Worm (Caenorhabditis elegans) whole organism, L4 larva: ENCODE data around the gene syx-4.

Experiments
- D1046.2 ChIP-seq: fragments of 200-800 bp; sonication (Bioruptor generic); IDR thresholded peaks from 2 replicates; pipeline ENCODE4 v1.3.6; 2022; ENCODE audit warnings: missing genetic modification characterization, missing compliant biosample characterization
- F44E2.7 ChIP-seq: fragments of 200-800 bp; sonication (Bioruptor generic); IDR thresholded peaks from 2 replicates; pipeline ENCODE4 v2.1.2; 2022; ENCODE audit warnings: missing genetic modification characterization, missing compliant biosample characterization
- T20F7.1 ChIP-seq: fragments of 200-800 bp; sonication (Bioruptor generic); optimal IDR thresholded peaks from 2 replicates; lab custom pipeline; 2018; ENCODE audit warnings: mild to moderate bottlenecking, missing genetic modification characterization, missing compliant biosample characterization
- Y48G9A.11 ChIP-seq: fragments of 200-800 bp; sonication (Bioruptor generic); IDR thresholded peaks from 2 replicates; pipeline ENCODE4 v1.3.6; 2022; ENCODE audit warnings: missing genetic modification reagents, missing genetic modification characterization, missing compliant biosample characterization
- Y5F2A.4 ChIP-seq: fragments of 200-800 bp; sonication (Bioruptor generic); optimal IDR thresholded peaks from 2 replicates; lab custom pipeline; 2018; ENCODE audit warnings: mild to moderate bottlenecking, missing genetic modification characterization, missing compliant biosample characterization
- Y75B8A.6 ChIP-seq: fragments of 200-800 bp; sonication (Bioruptor generic); IDR thresholded peaks from 2 replicates; pipeline ENCODE4 v1.3.6; 2022; ENCODE audit warnings: missing genetic modification reagents, missing genetic modification characterization, missing compliant biosample characterization
- aha-1 ChIP-seq: fragments of 150-350 bp; peaks from one replicate; lab custom pipeline; 2014; ENCODE audit warnings: missing biosample characterization, missing genetic modification characterization
- ceh-62 ChIP-seq: sonication (generic microtip); optimal IDR thresholded peaks from 2 replicates; lab custom pipeline; 2017; ENCODE audit warnings: missing biosample characterization, missing genetic modification characterization
- ces-1 ChIP-seq: fragments of 150-350 bp; sonication (generic microtip); optimal IDR thresholded peaks from 4 replicates; lab custom pipeline; 2014; ENCODE audit warnings: missing biosample characterization, missing genetic modification reagents, missing genetic modification characterization
- ctbp-1 ChIP-seq: fragments of 200-800 bp; sonication (Bioruptor generic); IDR thresholded peaks from 2 replicates; pipeline ENCODE4 v1.3.6; 2022; ENCODE audit warnings: missing genetic modification reagents, missing genetic modification characterization, missing compliant biosample characterization
- daf-16 ChIP-seq, 3 experiments: sonication (generic microtip); optimal IDR thresholded peaks; 2 replicates each; lab custom pipeline; 2016 to 2017; ENCODE audit warnings: missing genetic modification characterization in 3 of 3, missing genetic modification reagents in 3 of 3, mild to moderate bottlenecking in 2 of 3, missing compliant biosample characterization in 2 of 3, missing biosample characterization in 1 of 3, moderate library complexity in 1 of 3
- daf-8 ChIP-seq: fragments of 200-800 bp; sonication (Bioruptor generic); IDR thresholded peaks from 2 replicates; pipeline ENCODE4 v1.3.6; 2022; ENCODE audit warnings: missing genetic modification characterization, missing compliant biosample characterization
- dmd-6 ChIP-seq: fragments of 200-800 bp; sonication (Bioruptor generic); IDR thresholded peaks from 2 replicates; pipeline ENCODE4 v1.3.6; 2022; ENCODE audit warnings: missing genetic modification reagents, missing genetic modification characterization, missing compliant biosample characterization
- dpl-1 ChIP-seq: fragments of 150-350 bp; optimal IDR thresholded peaks from 2 replicates; lab custom pipeline; 2014; ENCODE audit warnings: missing biosample characterization, missing genetic modification reagents, missing genetic modification characterization
- dve-1 ChIP-seq: sonication (generic microtip); optimal IDR thresholded peaks from 2 replicates; lab custom pipeline; 2017; ENCODE audit warnings: antibody characterized with exemption, mild to moderate bottlenecking, missing genetic modification characterization, missing compliant biosample characterization; ENCODE audit not compliant: insufficient read depth
- egl-43 ChIP-seq: fragments of 200-800 bp; sonication (Bioruptor generic); IDR thresholded peaks from 2 replicates; pipeline ENCODE4 v1.3.6; 2022; ENCODE audit warnings: missing genetic modification reagents, missing genetic modification characterization, missing compliant biosample characterization
- fos-1 ChIP-seq: fragments of 150-350 bp; optimal IDR thresholded peaks from 2 replicates; lab custom pipeline; 2014; ENCODE audit warnings: missing biosample characterization, missing genetic modification characterization
- hif-1 ChIP-seq, 2 experiments: sonication (generic microtip); optimal IDR thresholded peaks; 2 replicates each; lab custom pipeline; 2016 to 2017; ENCODE audit warnings: missing compliant biosample characterization in 2 of 2, missing genetic modification characterization in 2 of 2, missing genetic modification reagents in 2 of 2, missing genotype in 2 of 2, mild to moderate bottlenecking in 1 of 2
- hlh-11 ChIP-seq: fragments of 200-800 bp; sonication (Bioruptor generic); optimal IDR thresholded peaks from 2 replicates; lab custom pipeline; 2018; ENCODE audit warnings: mild to moderate bottlenecking, missing genetic modification characterization, missing compliant biosample characterization
- hlh-30 ChIP-seq: sonication (generic microtip); optimal IDR thresholded peaks from 2 replicates; lab custom pipeline; 2017; ENCODE audit warnings: antibody characterized with exemption, mild to moderate bottlenecking, missing genetic modification characterization, missing compliant biosample characterization; ENCODE audit not compliant: insufficient read depth
- hmg-1.1 ChIP-seq: fragments of 200-800 bp; sonication (Bioruptor generic); IDR thresholded peaks from 2 replicates; pipeline ENCODE4 v1.3.6; 2022; ENCODE audit warnings: missing genetic modification reagents, missing genetic modification characterization, missing compliant biosample characterization
- jun-1 ChIP-seq: fragments of 150-350 bp; optimal IDR thresholded peaks from 2 replicates; lab custom pipeline; 2014; ENCODE audit warnings: missing biosample characterization, missing genetic modification reagents, missing genetic modification characterization
- lin-1 ChIP-seq: fragments of 200-800 bp; sonication (Bioruptor generic); IDR thresholded peaks from 2 replicates; pipeline ENCODE4 v1.3.6; 2022; ENCODE audit warnings: missing genetic modification reagents, missing genetic modification characterization, missing compliant biosample characterization
- lin-29 ChIP-seq: fragments of 200-800 bp; sonication (Bioruptor generic); IDR thresholded peaks from 2 replicates; pipeline ENCODE4 v1.3.6; 2022; ENCODE audit warnings: missing genetic modification reagents, missing genetic modification characterization, missing compliant biosample characterization
- lsy-2 ChIP-seq, 2 experiments: fragments of 150-350 bp in 1 of 2; sonication (generic microtip) in 1 of 2; optimal IDR thresholded peaks; 2 replicates each; lab custom pipeline; 2014 to 2017; ENCODE audit warnings: missing biosample characterization in 2 of 2, missing genetic modification characterization in 2 of 2
- mdl-1 ChIP-seq, 2 experiments: fragments of 150-350 bp in 1 of 2; sonication (generic microtip) in 1 of 2; optimal IDR thresholded peaks; 2 replicates each; lab custom pipeline; 2014 to 2017; ENCODE audit warnings: missing biosample characterization in 2 of 2, missing genetic modification characterization in 2 of 2
- mxl-3 ChIP-seq: fragments of 200-800 bp; sonication (Bioruptor generic); optimal IDR thresholded peaks from 2 replicates; lab custom pipeline; 2018; ENCODE audit warnings: mild to moderate bottlenecking, missing genetic modification characterization, missing compliant biosample characterization
- nhr-10 ChIP-seq: fragments of 150-350 bp; optimal IDR thresholded peaks from 2 replicates; lab custom pipeline; 2014; ENCODE audit warnings: missing biosample characterization, missing genetic modification characterization
- nhr-102 ChIP-seq: sonication (generic microtip); optimal IDR thresholded peaks from 2 replicates; lab custom pipeline; 2016; ENCODE audit warnings: mild to moderate bottlenecking, missing genetic modification characterization, moderate library complexity, missing compliant biosample characterization
- nhr-111 ChIP-seq: fragments of 200-800 bp; sonication (Bioruptor generic); optimal IDR thresholded peaks from 2 replicates; lab custom pipeline; 2018; ENCODE audit warnings: mild to moderate bottlenecking, missing genetic modification characterization, missing compliant biosample characterization
- nhr-237 ChIP-seq: sonication (generic microtip); optimal IDR thresholded peaks from 2 replicates; lab custom pipeline; 2017; ENCODE audit warnings: missing biosample characterization, missing genetic modification characterization
- nhr-28 ChIP-seq: fragments of 150-350 bp; optimal IDR thresholded peaks from 2 replicates; lab custom pipeline; 2014; ENCODE audit warnings: missing biosample characterization, missing genetic modification characterization
- nhr-42 ChIP-seq: fragments of 200-800 bp; sonication (Bioruptor generic); IDR thresholded peaks from 2 replicates; pipeline ENCODE4 v1.3.6; 2022; ENCODE audit warnings: missing genetic modification characterization, missing compliant biosample characterization
- nhr-48 ChIP-seq: sonication (generic microtip); optimal IDR thresholded peaks from 2 replicates; lab custom pipeline; 2016; ENCODE audit warnings: mild to moderate bottlenecking, missing genetic modification characterization, missing compliant biosample characterization
- nhr-77 ChIP-seq: fragments of 150-350 bp; optimal IDR thresholded peaks from 2 replicates; lab custom pipeline; 2014; ENCODE audit warnings: missing biosample characterization, missing genetic modification characterization
- pqm-1 ChIP-seq: sonication (generic microtip); optimal IDR thresholded peaks from 2 replicates; lab custom pipeline; 2017; ENCODE audit warnings: missing biosample characterization, missing genetic modification characterization
- saeg-2 ChIP-seq: fragments of 200-800 bp; sonication (Bioruptor generic); IDR thresholded peaks from 2 replicates; pipeline ENCODE4 v1.3.6; 2022; ENCODE audit warnings: missing genetic modification reagents, missing genetic modification characterization, missing compliant biosample characterization
- sdz-12 ChIP-seq: fragments of 200-800 bp; sonication (Bioruptor generic); optimal IDR thresholded peaks from 2 replicates; lab custom pipeline; 2018; ENCODE audit warnings: mild to moderate bottlenecking, missing genetic modification characterization, missing compliant biosample characterization
- spr-1 ChIP-seq: sonication (generic microtip); optimal IDR thresholded peaks from 2 replicates; lab custom pipeline; 2016; ENCODE audit warnings: mild to moderate bottlenecking, missing genetic modification characterization, missing compliant biosample characterization
- unc-130 ChIP-seq: sonication (generic microtip); optimal IDR thresholded peaks from 2 replicates; lab custom pipeline; 2016; ENCODE audit warnings: missing genetic modification reagents, missing genetic modification characterization, missing compliant biosample characterization
- unc-39 ChIP-seq: sonication (generic microtip); optimal IDR thresholded peaks from 2 replicates; lab custom pipeline; 2017; ENCODE audit warnings: missing biosample characterization, missing genetic modification characterization
- vab-7 ChIP-seq: fragments of 200-800 bp; sonication (Bioruptor generic); IDR thresholded peaks from 2 replicates; pipeline ENCODE4 v1.3.6; 2022; ENCODE audit warnings: missing genetic modification reagents, missing genetic modification characterization, missing compliant biosample characterization
- zag-1 ChIP-seq: fragments of 150-350 bp; optimal IDR thresholded peaks from 2 replicates; lab custom pipeline; 2014; ENCODE audit warnings: missing biosample characterization, missing genetic modification characterization
- zfp-2 ChIP-seq: sonication (generic microtip); optimal IDR thresholded peaks from 2 replicates; lab custom pipeline; 2016; ENCODE audit warnings: mild to moderate bottlenecking, missing genetic modification characterization, missing compliant biosample characterization
- zip-11 ChIP-seq: fragments of 200-800 bp; sonication (Bioruptor generic); IDR thresholded peaks from 2 replicates; pipeline ENCODE4 v1.3.6; 2022; ENCODE audit warnings: missing genetic modification characterization, missing compliant biosample characterization
- zip-2 ChIP-seq: fragments of 150-350 bp; optimal IDR thresholded peaks from 2 replicates; lab custom pipeline; 2014; ENCODE audit warnings: missing biosample characterization, missing genetic modification characterization
- ztf-7 ChIP-seq: fragments of 150-350 bp; optimal IDR thresholded peaks from 2 replicates; lab custom pipeline; 2014; ENCODE audit warnings: missing biosample characterization, missing genetic modification characterization

The syx-4 gene

DNA sequence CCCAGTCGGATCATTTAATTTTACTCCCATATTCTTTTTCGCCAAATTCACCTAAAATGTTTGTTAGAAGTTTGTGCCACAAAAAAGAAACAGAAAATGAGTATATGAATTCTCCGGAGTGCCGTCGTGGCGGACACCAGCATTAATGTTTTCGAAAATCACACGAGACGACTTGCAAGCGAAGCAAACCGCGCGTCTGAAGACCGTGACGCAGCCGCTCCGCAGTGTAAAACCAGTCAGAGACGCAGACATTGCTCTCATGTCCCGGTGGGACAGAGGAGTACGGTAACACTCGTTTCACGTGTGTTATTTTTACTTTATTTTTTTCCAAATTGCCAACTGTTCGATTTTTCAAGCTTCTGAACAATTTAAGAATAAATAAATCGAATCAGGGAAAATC is 24.4 kb upstream of the syx-4 start, which contains the start of the genes T26A8.4 and pdtf-1 (continued):
- TF ChIP-seq ctbp-1, result peak; percentile 72
- TF ChIP-seq F44E2.7 (GFP tag; lab: Robert Waterston, UW), result no peak
- peak; percentile 98 for TF ChIP-seq dve-1
- peak; percentile 58; the same call in 1 of the 2 replicates for TF ChIP-seq lin-1
- TF ChIP-seq vab-7 (GFP tag; lab: Robert Waterston, UW), result peak; percentile 74; the same call in 1 of the 2 replicates
- TF ChIP-seq zfp-2 (tag; lab: Kevin White, UChicago), result peak; percentile 79
- peak; percentile 63 for TF ChIP-seq nhr-48 (tag; lab: Kevin White, UChicago)
- TF ChIP-seq mxl-3 (GFP tag; lab: Kevin White, UChicago), result peak; percentile 75
- no peak for TF ChIP-seq zip-11 (GFP tag; lab: Robert Waterston, UW)
- TF ChIP-seq Y75B8A.6, result 0 out of 2 replicates have a peak, but pooled peaks have one; percentile 79
- TF ChIP-seq ces-1 (GFP tag; lab: Kevin White, UChicago), result no peak
- TF ChIP-seq D1046.2, result peak; percentile 99
- TF ChIP-seq T20F7.1, result peak; percentile 80
- peak; percentile 100 for TF ChIP-seq aha-1
- no peak for TF ChIP-seq nhr-111 (GFP tag; lab: Kevin White, UChicago)
- peak; percentile 99 for TF ChIP-seq hlh-30 (tag; lab: Kevin White, UChicago)
- no peak for TF ChIP-seq zag-1 (tag; lab: Kevin White, UChicago)
- peak; percentile 38 to 86 for TF ChIP-seq hif-1 (tag; optimal IDR thresholded peaks at IDR 0.05; lab: Kevin White, UChicago)
- no peak for TF ChIP-seq daf-8 (GFP tag; lab: Robert Waterston, UW)
- peak; percentile 68 for TF ChIP-seq ztf-7
- TF ChIP-seq hmg-1.1 (GFP tag; lab: Robert Waterston, UW), result peak; percentile 89
- no peak for TF ChIP-seq unc-39
- TF ChIP-seq dpl-1 (GFP tag; lab: Kevin White, UChicago), result peak; percentile 83
- TF ChIP-seq Y5F2A.4, result peak; percentile 16

DNA sequence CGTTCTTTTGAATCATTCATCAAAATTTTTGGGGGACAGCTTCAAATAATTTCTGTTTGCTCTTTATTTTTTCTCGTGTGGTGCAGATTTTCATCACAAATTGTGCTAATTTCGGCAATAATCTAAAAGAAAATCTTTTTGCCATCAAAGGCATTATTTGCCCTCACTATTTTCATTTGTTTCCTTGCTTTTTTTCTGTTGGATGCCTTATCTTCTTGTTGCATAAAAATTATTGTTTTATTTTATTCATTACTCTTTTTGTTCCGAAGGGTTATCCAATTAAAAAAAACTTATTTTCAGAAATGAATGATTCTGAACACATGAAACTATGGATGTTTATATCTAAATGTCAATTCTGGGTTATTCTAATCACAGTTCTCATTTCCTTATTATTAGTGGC is 10.2 kb upstream of the syx-4 start, which contains the start of gene T01B11.1:
Gene T01B11.1 (plus strand): TSS at position 301 of the 400 bp plus-strand sequence.
- TF ChIP-seq nhr-28 (tag; lab: Kevin White, UChicago), result no peak
- TF ChIP-seq fos-1 (tag; lab: Kevin White, UChicago), result no peak
- no peak for TF ChIP-seq mdl-1 (tag; optimal IDR thresholded peaks at IDR 0.05; lab: Kevin White, UChicago)
- TF ChIP-seq egl-43 (GFP tag; lab: Robert Waterston, UW), result no peak
- no peak for TF ChIP-seq ztf-7
- TF ChIP-seq zip-2, result no peak

DNA sequence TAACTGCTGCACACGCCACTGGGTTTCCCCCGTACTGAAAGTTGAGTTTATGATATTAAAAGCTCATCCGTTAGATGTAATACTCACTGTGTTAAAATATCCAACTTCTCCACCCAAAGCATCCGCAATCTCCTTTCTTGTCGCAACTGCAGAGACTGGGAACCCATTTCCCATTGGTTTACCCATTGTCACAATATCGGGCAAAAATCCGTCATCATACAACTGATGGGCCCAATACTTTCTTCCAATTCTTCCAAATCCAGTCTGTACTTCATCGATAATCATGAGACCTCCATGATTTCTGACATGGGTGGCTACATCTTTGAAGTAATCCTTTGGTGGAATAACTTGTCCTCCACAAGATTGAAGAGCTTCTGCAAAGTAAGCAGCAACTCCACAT is 7.2 kb upstream of the syx-4 start:
- TF ChIP-seq nhr-42 (GFP tag; lab: Robert Waterston, UW) (no peak), saeg-2 (GFP tag; lab: Robert Waterston, UW) (no peak), aha-1 (peak; percentile 98), unc-130 (GFP tag; lab: Kevin White, UChicago) (no peak), nhr-237 (tag; lab: Kevin White, UChicago) (no peak), sdz-12 (GFP tag; lab: Kevin White, UChicago) (no peak), spr-1 (tag; lab: Kevin White, UChicago) (no peak), jun-1 (tag; lab: Kevin White, UChicago) (no peak)

DNA sequence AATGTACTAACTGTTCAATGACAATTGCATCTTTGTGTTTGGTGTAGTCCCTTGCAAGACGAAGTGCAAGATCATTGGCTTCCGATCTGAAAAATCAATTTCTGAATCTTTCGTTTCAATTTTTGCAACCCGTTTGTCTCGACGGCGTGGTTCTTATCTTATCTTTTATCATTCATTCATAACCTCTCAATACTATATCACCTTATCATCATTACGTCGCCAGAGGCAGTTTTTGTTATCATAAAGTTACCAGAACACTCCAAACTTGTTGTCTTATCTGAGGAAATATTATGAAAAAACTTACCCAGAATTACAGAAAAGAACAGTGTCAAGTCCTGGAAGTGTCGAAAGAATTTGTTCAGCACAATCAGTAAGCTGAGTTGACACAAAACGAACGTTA is 6.5 kb upstream of the syx-4 start:
- TF ChIP-seq nhr-77 (tag; lab: Kevin White, UChicago) (peak; percentile 8), daf-16 (GFP tag; optimal IDR thresholded peaks at IDR 0.05; lab: Kevin White, UChicago) (no peak), daf-16 (tag; optimal IDR thresholded peaks at IDR 0.05; lab: Kevin White, UChicago) (peak; percentile 62), nhr-10 (tag; lab: Kevin White, UChicago) (no peak), mxl-3 (GFP tag; lab: Kevin White, UChicago) (peak; percentile 78), ceh-62 (tag; lab: Kevin White, UChicago) (no peak), dmd-6 (peak; percentile 60), pqm-1 (tag; lab: Kevin White, UChicago) (peak; percentile 96), hif-1 (tag; optimal IDR thresholded peaks at IDR 0.05; lab: Kevin White, UChicago) (no peak), nhr-102 (no peak), lsy-2 (tag; optimal IDR thresholded peaks at IDR 0.05; lab: Kevin White, UChicago) (peak in 1 of 2 experiments; percentile 22), hlh-11 (tag; lab: Kevin White, UChicago) (peak; percentile 59), Y48G9A.11 (GFP tag; lab: Robert Waterston, UW) (no peak), dve-1 (peak; percentile 81), mdl-1 (tag; optimal IDR thresholded peaks at IDR 0.05; lab: Kevin White, UChicago) (peak in 1 of 2 experiments; percentile 23), nhr-28 (tag; lab: Kevin White, UChicago) (peak; percentile 79), lin-29 (GFP tag; lab: Robert Waterston, UW) (no peak)
- TF ChIP-seq, all 104 proteins: peak for 10
